Fruit fly (Drosophila melanogaster) S2 (cell line): ENCODE measurements around the gene CG10550.

Source experiments
- CG8478 ChIP-seq: fragments of >200 bp; optimal IDR thresholded peaks from 2 replicates; lab custom pipeline; 2018
- CTCF ChIP-seq, 2 experiments: fragments of >200 bp; optimal IDR thresholded peaks; 2 replicates each; lab custom pipeline; 2018

dm6 chr3R:25292864-25293284 is 15.3 kb downstream of the CG10550 start, which contains the start of gene CG31098:
- TF ChIP-seq CG8478 (no peak), CTCF (optimal IDR thresholded peaks at IDR 0.05; lab: Kevin White, UChicago) (no peak)
